Fruit fly (Drosophila melanogaster) ovary, adult (tissue): ENCODE measurements around the gene CG6171.

Experiments used
- CG17801 ChIP-seq: fragments of 200-800 bp; optimal IDR thresholded peaks from 2 replicates; lab custom pipeline; 2019; ENCODE audit warnings: missing biosample characterization, mild to moderate bottlenecking, missing genetic modification characterization, moderate library complexity; ENCODE audit not compliant: partially characterized antibody

The CG6171 gene

dm6 chr3R:15342432-15342925, 21.2 kb downstream of the CG6171 start:
- TF ChIP-seq CG17801 (GFP tag; lab: Kevin White, UChicago): no peak

DNA sequence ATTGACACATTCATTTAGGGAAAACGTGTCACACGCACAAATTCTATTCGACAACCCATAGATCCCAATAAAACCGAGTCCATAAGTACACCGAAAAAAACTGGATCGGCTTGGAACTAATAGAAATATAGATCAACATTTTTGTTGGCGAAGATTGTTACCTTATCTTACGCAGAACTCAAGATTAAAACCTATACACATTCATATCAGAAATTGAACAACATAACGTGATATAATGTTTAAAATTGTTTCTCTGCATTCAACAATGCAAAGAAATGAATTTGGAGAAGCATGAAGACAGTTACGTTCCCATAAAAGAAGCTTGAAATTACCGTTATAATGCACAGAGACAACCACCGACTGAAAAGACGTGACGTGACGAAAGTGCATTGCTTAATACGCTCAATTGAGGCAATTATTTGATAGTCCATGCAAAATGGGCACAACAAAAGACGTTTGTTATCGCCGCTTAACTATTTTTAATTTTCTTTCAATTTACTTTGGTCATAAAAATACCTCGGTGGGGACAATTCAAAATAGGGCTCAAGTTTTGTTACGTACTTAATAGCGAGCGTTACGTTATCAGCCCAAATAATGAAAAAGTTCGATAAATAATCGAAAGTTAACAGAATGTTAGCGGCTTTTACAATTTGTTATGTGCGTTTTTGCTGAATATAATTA, 23.5 kb downstream of the CG6171 start, which contains the start of gene SerRS-m:
Gene SerRS-m, plus strand, starts transcription at position 616 of the 681 bp plus-strand sequence.
- TF ChIP-seq CG17801 (GFP tag; lab: Kevin White, UChicago): no peak

dm6 chr3R:15339111-15339510, 24.5 kb downstream of the CG6171 start:
- TF ChIP-seq CG17801 (GFP tag; lab: Kevin White, UChicago): no peak

DNA sequence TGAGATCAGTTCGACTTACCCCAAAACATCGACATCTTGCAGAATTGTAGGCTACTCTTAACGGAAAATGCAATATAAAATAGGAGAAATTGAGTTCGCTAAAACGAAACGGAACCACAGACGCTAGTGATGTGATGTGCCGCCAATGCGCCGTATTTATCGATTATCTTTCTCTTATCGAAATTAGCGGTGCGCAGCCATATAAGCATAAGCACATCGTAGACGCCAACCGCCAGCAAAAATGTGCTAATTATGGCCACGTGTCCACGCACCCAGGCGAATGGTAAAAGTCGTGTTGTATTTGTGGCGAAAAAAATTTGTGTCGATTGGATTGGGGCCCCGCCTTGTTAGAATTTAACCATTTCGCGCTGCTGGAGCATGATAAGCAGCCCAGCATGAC, 30.7 kb downstream of the CG6171 start, which contains the start of the genes Fkbp39 and Cyfip:
Gene Fkbp39, minus strand, starts transcription at position 140 of the 400 bp plus-strand sequence.
Gene Cyfip, plus strand, starts transcription at position 273 of the 400 bp plus-strand sequence.
- TF ChIP-seq CG17801 (GFP tag; lab: Kevin White, UChicago): peak; percentile 71

dm6 chr3R:15330472-15330871, 33.2 kb downstream of the CG6171 start, which contains the start of gene mRpL9:
Gene mRpL9, plus strand, starts transcription at chr3R:15330738.
- TF ChIP-seq CG17801 (GFP tag; lab: Kevin White, UChicago): no peak

- TF ChIP-seq CG17801 (GFP tag; lab: Kevin White, UChicago): no peak
Observed at dm6 chr3R:15328083-15328779, 35.4 kb downstream of the CG6171 start, which contains the start of the genes CG6236 and ea. Gene CG6236, minus strand, starts transcription at chr3R:15328269. Gene ea, plus strand, starts transcription at chr3R:15328729.

dm6 chr3R:15320747-15321085, 42.9 kb downstream of the CG6171 start, which contains the start of gene ear:
Gene ear, plus strand, starts transcription at chr3R:15320756.
- TF ChIP-seq CG17801 (GFP tag; lab: Kevin White, UChicago): no peak

dm6 chr3R:15319912-15320746, 43.5 kb downstream of the CG6171 start, which contains the start of the genes CG6276 and CG44040:
Gene CG6276, minus strand, starts transcription at chr3R:15320069.
Gene CG44040, plus strand, starts transcription at chr3R:15320378.
- TF ChIP-seq CG17801 (GFP tag; lab: Kevin White, UChicago): peak; percentile 4

DNA sequence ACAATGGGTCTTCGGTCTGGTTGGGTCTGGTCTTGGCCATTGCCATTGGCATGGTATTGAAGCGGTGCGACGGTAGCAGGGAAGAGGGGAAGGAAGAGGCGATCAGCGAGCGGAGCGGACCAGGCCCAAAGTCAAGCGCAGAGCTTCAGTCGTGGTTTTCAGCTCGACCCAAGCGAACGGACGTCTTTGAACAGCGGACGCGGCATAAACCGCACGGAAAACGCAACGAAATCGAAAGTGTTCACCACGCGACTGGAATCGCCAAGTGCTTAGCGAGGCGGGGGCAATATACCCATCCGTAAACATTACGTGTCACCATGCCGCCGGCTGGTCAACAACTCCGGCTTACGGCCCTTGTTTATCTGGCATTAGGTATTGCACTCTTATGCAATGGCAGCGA, 47.3 kb downstream of the CG6171 start, which contains the start of gene CG14866:
Gene CG14866, plus strand, starts transcription at position 146 of the 400 bp plus-strand sequence.
- TF ChIP-seq CG17801 (GFP tag; lab: Kevin White, UChicago): no peak

DNA sequence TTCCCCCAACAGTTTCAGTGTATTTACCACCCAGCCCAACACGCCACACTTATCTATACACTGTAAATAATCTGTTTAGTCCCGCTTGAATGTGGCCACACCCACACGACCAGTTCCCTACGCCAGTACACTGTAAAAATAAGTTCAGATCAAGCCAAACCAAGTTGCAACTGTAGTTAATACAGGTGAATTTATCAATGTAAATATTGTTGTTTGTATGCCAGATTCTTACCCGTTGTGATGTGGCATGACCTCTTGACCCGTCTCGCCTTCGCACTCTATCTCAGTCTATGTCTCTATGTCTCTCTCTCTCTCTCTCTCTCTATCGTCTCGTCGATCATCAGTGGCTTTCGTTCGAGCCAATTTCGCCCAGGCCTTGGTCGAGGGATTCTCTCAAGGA, 49.8 kb downstream of the CG6171 start:
- no peak for TF ChIP-seq CG17801 (GFP tag; lab: Kevin White, UChicago)
